Worm (Caenorhabditis elegans) whole organism, L3 larva: ENCODE results near the gene cft-1.

ENCODE experiments used
- R02D3.7 ChIP-seq: fragments of 150-350 bp; optimal IDR thresholded peaks from 2 replicates; lab custom pipeline; 2014; ENCODE audit warnings: missing biosample characterization, missing genetic modification characterization
- aly-2 ChIP-seq: fragments of 150-350 bp; optimal IDR thresholded peaks from 2 replicates; lab custom pipeline; 2014; ENCODE audit warnings: missing biosample characterization, missing genetic modification characterization
- ama-1 ChIP-seq: fragments of 150-350 bp; optimal IDR thresholded peaks from 2 replicates; lab custom pipeline; 2018
- ceh-28 ChIP-seq: fragments of 150-350 bp; optimal IDR thresholded peaks from 2 replicates; lab custom pipeline; 2014; ENCODE audit warnings: missing biosample characterization, missing genetic modification reagents, missing genetic modification characterization
- ceh-82 ChIP-seq: fragments of 150-350 bp; optimal IDR thresholded peaks from 2 replicates; lab custom pipeline; 2014; ENCODE audit warnings: missing biosample characterization, missing genetic modification characterization
- ceh-9 ChIP-seq: sonication (generic microtip); optimal IDR thresholded peaks from 2 replicates; lab custom pipeline; 2018; ENCODE audit warnings: missing biosample characterization, missing genetic modification characterization
- daf-12 ChIP-seq: fragments of 150-350 bp; optimal IDR thresholded peaks from 2 replicates; lab custom pipeline; 2014; ENCODE audit warnings: missing biosample characterization, missing genetic modification reagents, missing genetic modification characterization
- elt-2 ChIP-seq: sonication (generic microtip); optimal IDR thresholded peaks from 2 replicates; lab custom pipeline; 2016; ENCODE audit warnings: missing genetic modification reagents, mild to moderate bottlenecking, missing genetic modification characterization, missing compliant biosample characterization
- elt-3 ChIP-seq, 3 experiments: fragments of 150-350 bp in 1 of 3; sonication (generic microtip) in 2 of 3; optimal IDR thresholded peaks; 2 replicates in 2 of 3; 4 replicates in 1 of 3; lab custom pipeline; 2014 to 2017; ENCODE audit warnings: missing biosample characterization in 3 of 3, missing genetic modification characterization in 3 of 3
- eor-1 ChIP-seq, 2 experiments: fragments of 150-350 bp; optimal IDR thresholded peaks; 2 replicates each; lab custom pipeline; 2014 to 2018; ENCODE audit warnings: missing biosample characterization in 2 of 2, missing genetic modification characterization in 2 of 2
- hmg-11 ChIP-seq: sonication (generic microtip); optimal IDR thresholded peaks from 2 replicates; lab custom pipeline; 2016; ENCODE audit warnings: missing genetic modification characterization, missing compliant biosample characterization
- jun-1 ChIP-seq: fragments of 150-350 bp; optimal IDR thresholded peaks from 2 replicates; lab custom pipeline; 2014; ENCODE audit warnings: missing biosample characterization, missing genetic modification reagents, missing genetic modification characterization
- lin-39 ChIP-seq: fragments of 150-350 bp; optimal IDR thresholded peaks from 2 replicates; lab custom pipeline; 2018; ENCODE audit warnings: missing biosample characterization, missing genetic modification reagents, missing genetic modification characterization
- mdl-1 ChIP-seq: fragments of 150-350 bp; optimal IDR thresholded peaks from 2 replicates; lab custom pipeline; 2014; ENCODE audit warnings: missing biosample characterization, missing genetic modification characterization
- mml-1 ChIP-seq: fragments of 150-350 bp; sonication (generic microtip); optimal IDR thresholded peaks from 3 replicates; lab custom pipeline; 2014; ENCODE audit warnings: missing biosample characterization, missing genetic modification characterization
- nhr-11 ChIP-seq: fragments of 150-350 bp; optimal IDR thresholded peaks from 2 replicates; lab custom pipeline; 2014; ENCODE audit warnings: missing biosample characterization, missing genetic modification characterization
- nhr-12 ChIP-seq: fragments of 150-350 bp; optimal IDR thresholded peaks from 2 replicates; lab custom pipeline; 2014; ENCODE audit warnings: missing biosample characterization, missing genetic modification characterization
- nhr-237 ChIP-seq: fragments of 150-350 bp; optimal IDR thresholded peaks from 2 replicates; lab custom pipeline; 2014; ENCODE audit warnings: missing biosample characterization, missing genetic modification characterization
- nhr-25 ChIP-seq: sonication (generic microtip); optimal IDR thresholded peaks from 2 replicates; lab custom pipeline; 2017; ENCODE audit warnings: missing biosample characterization, missing genetic modification characterization
- nhr-28 ChIP-seq: fragments of 150-350 bp; optimal IDR thresholded peaks from 2 replicates; lab custom pipeline; 2014; ENCODE audit warnings: missing biosample characterization, missing genetic modification characterization
- nhr-43 ChIP-seq: sonication (generic microtip); optimal IDR thresholded peaks from 2 replicates; lab custom pipeline; 2016; ENCODE audit warnings: mild to moderate bottlenecking, missing genetic modification characterization, missing compliant biosample characterization; ENCODE audit not compliant: poor library complexity, severe bottlenecking
- nhr-67 ChIP-seq: fragments of 150-350 bp; optimal IDR thresholded peaks from 2 replicates; lab custom pipeline; 2014; ENCODE audit warnings: missing biosample characterization, missing genetic modification characterization
- nhr-76 ChIP-seq: fragments of 150-350 bp; sonication (generic microtip); optimal IDR thresholded peaks from 5 replicates; lab custom pipeline; 2014; ENCODE audit warnings: missing biosample characterization, missing genetic modification characterization
- nhr-77 ChIP-seq: fragments of 150-350 bp; optimal IDR thresholded peaks from 2 replicates; lab custom pipeline; 2014; ENCODE audit warnings: missing biosample characterization, missing genetic modification characterization
- pha-4 ChIP-seq: fragments of 150-350 bp; optimal IDR thresholded peaks from 2 replicates; lab custom pipeline; 2014; ENCODE audit warnings: missing biosample characterization, missing genetic modification reagents, missing genetic modification characterization
- pqm-1 ChIP-seq: fragments of 150-350 bp; optimal IDR thresholded peaks from 2 replicates; lab custom pipeline; 2017; ENCODE audit warnings: missing biosample characterization, missing genetic modification characterization, inconsistent platforms
- sea-2 ChIP-seq: fragments of 150-350 bp; sonication (generic microtip); optimal IDR thresholded peaks from 4 replicates; lab custom pipeline; 2014; ENCODE audit warnings: missing biosample characterization, missing genetic modification reagents, missing genetic modification characterization
- skn-1 ChIP-seq: fragments of 150-350 bp; optimal IDR thresholded peaks from 2 replicates; lab custom pipeline; 2014; ENCODE audit warnings: missing biosample characterization, missing genetic modification characterization
- tbx-2 ChIP-seq: sonication (generic microtip); optimal IDR thresholded peaks from 2 replicates; lab custom pipeline; 2016; ENCODE audit warnings: mild to moderate bottlenecking, missing genetic modification characterization, missing compliant biosample characterization
- unc-39 ChIP-seq: sonication (generic microtip); optimal IDR thresholded peaks from 4 replicates; lab custom pipeline; 2017; ENCODE audit warnings: missing biosample characterization, missing genetic modification characterization
- ztf-11 ChIP-seq: fragments of 150-350 bp; optimal IDR thresholded peaks from 2 replicates; lab custom pipeline; 2014; ENCODE audit warnings: missing biosample characterization, missing genetic modification characterization
- ztf-4 ChIP-seq: fragments of 150-350 bp; optimal IDR thresholded peaks from 2 replicates; lab custom pipeline; 2014; ENCODE audit warnings: missing biosample characterization, missing genetic modification characterization

Gene cft-1

DNA sequence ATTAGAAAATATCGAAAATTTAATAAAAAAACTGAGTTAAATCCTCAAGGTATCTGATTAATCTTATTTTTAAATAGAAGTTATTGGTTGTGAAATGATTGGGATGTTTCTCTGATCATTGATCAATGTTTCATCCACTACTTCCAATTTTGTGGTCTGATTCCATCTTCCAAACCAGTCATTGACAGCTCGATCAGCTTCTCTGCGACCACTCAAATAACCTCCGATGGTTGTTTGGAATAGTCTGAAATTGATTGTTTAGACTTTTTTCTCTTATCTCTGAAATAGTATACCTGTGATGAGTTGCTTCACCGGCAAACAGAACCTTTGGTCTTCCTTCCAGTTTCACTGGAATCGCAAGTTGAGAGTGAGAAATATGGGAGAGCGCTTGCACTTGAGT lies 28.6 kb upstream of the cft-1 start:
- TF ChIP-seq ama-1 (lab: Kevin White, UChicago), result peak; percentile 47
- no peak for TF ChIP-seq nhr-237
- peak; percentile 3 for TF ChIP-seq pqm-1 (tag; lab: Kevin White, UChicago)
- TF ChIP-seq tbx-2 (tag; lab: Kevin White, UChicago), result no peak
- peak; percentile 15 for TF ChIP-seq elt-2 (tag; lab: Kevin White, UChicago)

DNA sequence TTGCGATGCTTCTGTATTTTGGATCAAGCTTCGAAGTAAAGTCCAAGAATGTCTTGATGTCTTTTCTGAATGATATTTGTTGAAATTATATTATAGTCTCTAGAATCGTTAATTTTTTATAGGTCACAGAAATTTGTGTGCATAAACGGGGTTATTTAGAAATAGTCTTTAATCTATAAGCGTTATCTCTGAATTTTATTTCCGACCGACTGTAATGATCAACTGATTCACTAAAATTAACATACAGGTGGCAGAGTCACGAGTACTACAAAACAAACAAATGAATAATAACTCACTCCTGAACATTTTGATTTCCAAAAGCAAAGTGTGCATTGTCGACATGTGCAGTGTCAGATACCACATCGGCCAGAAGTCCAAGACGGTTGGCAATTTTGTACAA lies 26.9 kb upstream of the cft-1 start:
- TF ChIP-seq nhr-76 (tag; lab: Kevin White, UChicago), result no peak
- no peak for TF ChIP-seq R02D3.7 (tag; lab: Kevin White, UChicago)
- no peak for TF ChIP-seq nhr-25 (tag; lab: Kevin White, UChicago)
- TF ChIP-seq lin-39 (tag; lab: Kevin White, UChicago), result no peak
- no peak for TF ChIP-seq ztf-4 (tag; lab: Kevin White, UChicago)
- no peak for TF ChIP-seq aly-2 (tag; lab: Kevin White, UChicago)
- TF ChIP-seq jun-1 (tag; lab: Kevin White, UChicago), result peak; percentile 0
- TF ChIP-seq mml-1 (tag; lab: Kevin White, UChicago), result no peak
- peak; percentile 81 for TF ChIP-seq pqm-1 (tag; lab: Kevin White, UChicago)
- no peak for TF ChIP-seq nhr-237
- no peak for TF ChIP-seq nhr-12 (tag; lab: Kevin White, UChicago)
- no peak for TF ChIP-seq elt-3 (tag; optimal IDR thresholded peaks at IDR 0.05; lab: Kevin White, UChicago)
- no peak for TF ChIP-seq nhr-28 (tag; lab: Kevin White, UChicago)
- TF ChIP-seq hmg-11 (tag; lab: Kevin White, UChicago), result no peak
- TF ChIP-seq elt-2 (tag; lab: Kevin White, UChicago), result peak; percentile 64
- peak; percentile 9 for TF ChIP-seq pha-4
- TF ChIP-seq nhr-77 (tag; lab: Kevin White, UChicago), result no peak
- TF ChIP-seq nhr-67 (tag; lab: Kevin White, UChicago), result no peak

DNA sequence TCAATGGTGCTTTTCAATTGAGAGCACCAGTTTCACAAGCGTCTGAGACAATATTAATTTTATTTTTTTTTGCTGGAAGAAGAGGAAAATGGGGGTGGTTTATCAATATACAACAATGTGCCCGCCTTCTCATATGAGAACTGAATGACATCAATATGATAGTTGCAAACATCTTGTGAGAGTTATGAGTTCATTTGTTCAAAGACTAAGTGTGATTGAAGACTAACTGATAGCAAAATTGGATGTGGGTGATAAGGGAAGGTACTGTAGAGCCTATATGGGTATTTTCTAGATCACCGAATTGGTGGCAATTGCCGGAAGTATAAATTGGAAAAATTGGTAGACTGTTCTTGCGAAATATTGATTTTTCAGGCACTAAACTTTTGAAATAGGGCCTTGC lies 26.0 kb upstream of the cft-1 start:
- TF ChIP-seq ama-1 (lab: Kevin White, UChicago) (no peak), nhr-67 (tag; lab: Kevin White, UChicago) (no peak), nhr-77 (tag; lab: Kevin White, UChicago) (no peak), daf-12 (no peak), nhr-11 (tag; lab: Kevin White, UChicago) (no peak), skn-1 (tag; lab: Kevin White, UChicago) (no peak), elt-2 (tag; lab: Kevin White, UChicago) (peak; percentile 93), mdl-1 (tag; lab: Kevin White, UChicago) (no peak), nhr-237 (no peak), ceh-9 (tag; lab: Kevin White, UChicago) (no peak), ztf-11 (tag; lab: Kevin White, UChicago) (no peak), mml-1 (tag; lab: Kevin White, UChicago) (no peak), ceh-82 (tag; lab: Kevin White, UChicago) (no peak), sea-2 (GFP tag; lab: Kevin White, UChicago) (no peak), nhr-43 (tag; lab: Kevin White, UChicago) (no peak), unc-39 (no peak), pqm-1 (tag; lab: Kevin White, UChicago) (peak; percentile 95), ceh-28 (peak; percentile 4), nhr-12 (tag; lab: Kevin White, UChicago) (no peak), jun-1 (tag; lab: Kevin White, UChicago) (peak; percentile 58), hmg-11 (tag; lab: Kevin White, UChicago) (no peak), elt-3 (tag; optimal IDR thresholded peaks at IDR 0.05; lab: Kevin White, UChicago) (no peak)

DNA sequence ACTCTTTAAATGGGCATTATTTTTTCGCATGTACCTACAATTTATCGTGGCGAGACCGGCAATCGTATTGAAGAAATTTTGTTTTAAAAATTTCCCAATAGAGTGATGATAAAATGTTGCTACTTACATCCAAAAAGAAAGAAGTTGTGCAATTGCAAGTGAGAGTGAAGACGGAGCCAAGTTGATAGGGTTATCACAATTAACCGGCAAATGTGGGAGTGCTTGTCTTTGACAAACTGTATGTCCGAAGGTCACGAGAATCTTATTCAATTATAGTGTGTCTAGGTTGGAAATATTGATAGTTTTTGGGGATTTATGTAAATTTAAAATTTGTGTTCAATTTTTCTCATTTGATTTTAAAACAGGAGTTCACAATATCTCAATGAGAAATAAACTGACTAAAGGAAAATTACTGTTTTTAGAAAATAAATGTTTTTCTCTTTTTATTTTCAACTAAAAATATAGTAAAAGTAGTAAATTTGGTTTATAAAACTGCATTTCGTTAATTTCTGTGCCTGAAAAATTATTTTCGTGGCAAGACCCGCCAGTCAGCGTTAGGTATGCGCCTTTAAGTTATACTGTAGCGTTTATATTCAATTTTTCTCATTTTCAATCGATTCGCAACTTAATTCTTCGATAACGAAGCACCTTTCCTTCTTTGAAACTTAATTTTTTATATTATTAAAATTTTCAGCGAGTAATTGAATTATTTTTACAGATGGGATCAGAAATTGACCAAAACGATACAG lies 24.8 kb upstream of the cft-1 start, which contains the start of the genes hpo-15 and mms-19:
hpo-15 (minus strand) TSS at position 201 of the 749 bp plus-strand sequence.
mms-19 (plus strand) TSS at position 719 of the 749 bp plus-strand sequence.
- no peak for TF ChIP-seq mml-1 (tag; lab: Kevin White, UChicago)
- peak; percentile 23 for TF ChIP-seq pqm-1 (tag; lab: Kevin White, UChicago)
- TF ChIP-seq elt-2 (tag; lab: Kevin White, UChicago), result peak; percentile 60
- no peak for TF ChIP-seq eor-1 (tag; optimal IDR thresholded peaks at IDR 0.05; lab: Kevin White, UChicago)
